Fruit fly (Drosophila melanogaster) whole organism, prepupa: Measurements from ENCODE around the gene nompC.

Experiments
- Blimp-1 ChIP-seq: fragments of 200-800 bp; sonication (Bioruptor generic); optimal IDR thresholded peaks from 3 replicates; lab custom pipeline; 2017; ENCODE audit warnings: missing biosample characterization, missing genetic modification characterization, mild to moderate bottlenecking, moderate library complexity, missing genetic modification reagents
- CG10631 ChIP-seq: fragments of 200-800 bp; sonication (Bioruptor generic); optimal IDR thresholded peaks from 2 replicates; lab custom pipeline; 2016; ENCODE audit warnings: missing biosample characterization, missing genetic modification characterization
- CG11294 ChIP-seq: fragments of 200-800 bp; sonication (Bioruptor generic); IDR thresholded peaks from 2 replicates; pipeline ENCODE4 v1.3.6; 2022; ENCODE audit warnings: missing biosample characterization, missing genetic modification characterization
- CG11762 ChIP-seq: fragments of 200-800 bp; sonication (Bioruptor generic); optimal IDR thresholded peaks from 3 replicates; lab custom pipeline; 2016; ENCODE audit warnings: missing biosample characterization, missing genetic modification characterization; ENCODE audit not compliant: insufficient read depth
- CG11902 ChIP-seq: fragments of 200-800 bp; sonication (Bioruptor generic); optimal IDR thresholded peaks from 3 replicates; lab custom pipeline; 2016; ENCODE audit warnings: missing biosample characterization, missing genetic modification characterization
- CG16779 ChIP-seq: fragments of 200-800 bp; sonication (Bioruptor generic); optimal IDR thresholded peaks from 3 replicates; lab custom pipeline; 2017; ENCODE audit warnings: missing biosample characterization, mild to moderate bottlenecking, missing genetic modification characterization
- CG3032 ChIP-seq: fragments of 200-800 bp; optimal IDR thresholded peaks from 2 replicates; lab custom pipeline; 2019; ENCODE audit warnings: missing biosample characterization, mild to moderate bottlenecking, missing genetic modification characterization, moderate library complexity
- CG32006 ChIP-seq: fragments of 200-800 bp; sonication (Bioruptor generic); optimal IDR thresholded peaks from 3 replicates; lab custom pipeline; 2017; ENCODE audit warnings: missing biosample characterization, mild to moderate bottlenecking, missing genetic modification characterization
- CG3919 ChIP-seq: fragments of 200-800 bp; sonication (Bioruptor generic); optimal IDR thresholded peaks from 3 replicates; lab custom pipeline; 2016; ENCODE audit warnings: missing biosample characterization, missing genetic modification characterization
- CG4318 ChIP-seq: fragments of 200-800 bp; sonication (Bioruptor generic); optimal IDR thresholded peaks from 3 replicates; lab custom pipeline; 2017; ENCODE audit warnings: missing biosample characterization, mild to moderate bottlenecking, missing genetic modification characterization
- CG6163 ChIP-seq: fragments of 200-800 bp; sonication (Bioruptor generic); IDR thresholded peaks from 3 replicates; pipeline ENCODE4 v1.3.6; 2022; ENCODE audit warnings: missing biosample characterization, missing genetic modification characterization
- CG6276 ChIP-seq: fragments of 200-800 bp; sonication (Bioruptor generic); optimal IDR thresholded peaks from 2 replicates; lab custom pipeline; 2017; ENCODE audit warnings: missing biosample characterization, mild to moderate bottlenecking, missing genetic modification characterization
- CG6792 ChIP-seq: fragments of 200-800 bp; sonication (Bioruptor generic); optimal IDR thresholded peaks from 3 replicates; lab custom pipeline; 2016; ENCODE audit warnings: missing biosample characterization, missing genetic modification characterization
- CG6808 ChIP-seq: fragments of 200-800 bp; sonication (Bioruptor generic); optimal IDR thresholded peaks from 3 replicates; lab custom pipeline; 2017; ENCODE audit warnings: missing biosample characterization, missing genetic modification characterization, mild to moderate bottlenecking, moderate library complexity, missing genetic modification reagents
- CG6854 ChIP-seq: fragments of 200-800 bp; sonication (Bioruptor generic); optimal IDR thresholded peaks from 2 replicates; lab custom pipeline; 2017; ENCODE audit warnings: missing biosample characterization, mild to moderate bottlenecking, missing genetic modification characterization
- CG7368 ChIP-seq: fragments of 200-800 bp; sonication (Bioruptor generic); optimal IDR thresholded peaks from 3 replicates; lab custom pipeline; 2016; ENCODE audit warnings: missing biosample characterization, missing genetic modification characterization
- CG8119 ChIP-seq: fragments of 200-800 bp; sonication (Bioruptor generic); IDR thresholded peaks from 3 replicates; pipeline ENCODE4 v1.3.6; 2022; ENCODE audit warnings: missing biosample characterization, missing genetic modification characterization
- CG8319 ChIP-seq: fragments of 200-800 bp; sonication (Bioruptor generic); optimal IDR thresholded peaks from 3 replicates; lab custom pipeline; 2016; ENCODE audit warnings: missing biosample characterization, missing genetic modification characterization
- Eip93F ChIP-seq: fragments of 200-800 bp; sonication (Bioruptor generic); optimal IDR thresholded peaks from 2 replicates; lab custom pipeline; 2016; ENCODE audit warnings: missing biosample characterization, mild to moderate bottlenecking, missing genetic modification characterization
- Ets21C ChIP-seq: fragments of 200-800 bp; sonication (Bioruptor generic); optimal IDR thresholded peaks from 3 replicates; lab custom pipeline; 2016; ENCODE audit warnings: missing biosample characterization, missing genetic modification characterization
- Ets96B ChIP-seq: fragments of 200-800 bp; optimal IDR thresholded peaks from 2 replicates; lab custom pipeline; 2019; ENCODE audit warnings: missing biosample characterization, mild to moderate bottlenecking, missing genetic modification characterization, moderate library complexity
- Gug ChIP-seq: fragments of 200-800 bp; sonication (Bioruptor generic); IDR thresholded peaks from 2 replicates; pipeline ENCODE4 v1.3.6; 2022; ENCODE audit warnings: missing biosample characterization, missing genetic modification characterization
- Hr38 ChIP-seq: sonication (Bioruptor generic); optimal IDR thresholded peaks from 2 replicates; lab custom pipeline; 2016; ENCODE audit warnings: missing biosample characterization, missing genetic modification characterization
- Hr39 ChIP-seq: fragments of 200-800 bp; sonication (Bioruptor generic); optimal IDR thresholded peaks from 2 replicates; lab custom pipeline; 2016; ENCODE audit warnings: missing biosample characterization, missing genetic modification characterization
- Lpt ChIP-seq: fragments of 200-800 bp; sonication (Bioruptor generic); optimal IDR thresholded peaks from 3 replicates; lab custom pipeline; 2016; ENCODE audit warnings: missing biosample characterization, missing genetic modification characterization
- Met ChIP-seq: fragments of 200-800 bp; sonication (Bioruptor generic); optimal IDR thresholded peaks from 3 replicates; lab custom pipeline; 2016; ENCODE audit warnings: missing biosample characterization, missing genetic modification characterization
- Sox14 ChIP-seq: fragments of 200-800 bp; sonication (Bioruptor generic); optimal IDR thresholded peaks from 3 replicates; lab custom pipeline; 2016; ENCODE audit warnings: missing biosample characterization, missing genetic modification characterization
- Sox15 ChIP-seq: fragments of 200-800 bp; sonication (Bioruptor generic); optimal IDR thresholded peaks from 3 replicates; lab custom pipeline; 2016; ENCODE audit warnings: missing biosample characterization, missing genetic modification characterization
- achi ChIP-seq: fragments of 200-800 bp; sonication (Bioruptor generic); optimal IDR thresholded peaks from 3 replicates; lab custom pipeline; 2016; ENCODE audit warnings: missing biosample characterization, missing genetic modification characterization
- acj6 ChIP-seq: fragments of 200-800 bp; sonication (Bioruptor generic); optimal IDR thresholded peaks from 3 replicates; lab custom pipeline; 2016; ENCODE audit warnings: missing biosample characterization, missing genetic modification characterization
- eg ChIP-seq: fragments of 200-800 bp; sonication (Bioruptor generic); IDR thresholded peaks from 3 replicates; pipeline ENCODE4 v1.3.6; 2022; ENCODE audit warnings: missing biosample characterization, missing genetic modification characterization
- esn ChIP-seq: fragments of 200-800 bp; sonication (Bioruptor generic); optimal IDR thresholded peaks from 2 replicates; lab custom pipeline; 2016; ENCODE audit warnings: missing biosample characterization, mild to moderate bottlenecking, missing genetic modification characterization, moderate library complexity
- fd85E ChIP-seq: fragments of 200-800 bp; sonication (Bioruptor generic); optimal IDR thresholded peaks from 3 replicates; lab custom pipeline; 2016; ENCODE audit warnings: missing biosample characterization, missing genetic modification characterization
- fkh ChIP-seq: fragments of 200-800 bp; sonication (Bioruptor generic); optimal IDR thresholded peaks from 3 replicates; lab custom pipeline; 2017; ENCODE audit warnings: missing biosample characterization, mild to moderate bottlenecking, missing genetic modification characterization, moderate library complexity
- net ChIP-seq: fragments of 200-800 bp; sonication (Bioruptor generic); optimal IDR thresholded peaks from 3 replicates; lab custom pipeline; 2016; ENCODE audit warnings: missing biosample characterization, missing genetic modification characterization
- pdm3 ChIP-seq: fragments of 200-800 bp; sonication (Bioruptor generic); optimal IDR thresholded peaks from 3 replicates; lab custom pipeline; 2016; ENCODE audit warnings: missing biosample characterization, missing genetic modification characterization
- salr ChIP-seq, 2 experiments: fragments of 200-800 bp; sonication (Bioruptor generic); optimal IDR thresholded peaks; 3 replicates each; lab custom pipeline; 2016 to 2018; ENCODE audit warnings: missing biosample characterization in 2 of 2, missing genetic modification characterization in 2 of 2, mild to moderate bottlenecking in 1 of 2
- spab ChIP-seq: fragments of 200-800 bp; sonication (Bioruptor generic); optimal IDR thresholded peaks from 2 replicates; lab custom pipeline; 2017; ENCODE audit warnings: missing biosample characterization, mild to moderate bottlenecking, missing genetic modification characterization, missing genetic modification reagents
- ss ChIP-seq, 2 experiments: fragments of 200-800 bp; sonication (Bioruptor generic); optimal IDR thresholded peaks; 2 replicates in 1 of 2; 3 replicates in 1 of 2; lab custom pipeline; 2017 to 2018; ENCODE audit warnings: mild to moderate bottlenecking in 2 of 2, missing biosample characterization in 2 of 2, missing genetic modification characterization in 2 of 2, moderate library complexity in 1 of 2
- topi ChIP-seq: fragments of 200-800 bp; sonication (Bioruptor generic); optimal IDR thresholded peaks from 3 replicates; lab custom pipeline; 2016; ENCODE audit warnings: missing biosample characterization, missing genetic modification characterization
- vri ChIP-seq: fragments of 200-800 bp; sonication (Bioruptor generic); optimal IDR thresholded peaks from 3 replicates; lab custom pipeline; 2016; ENCODE audit warnings: missing biosample characterization, mild to moderate bottlenecking, missing genetic modification characterization

nompC gene

dm6 chr2L:5324958-5325850 lies 20.8 kb upstream of the nompC start (continued):
- TF ChIP-seq esn (GFP tag; lab: Kevin White, UChicago) (peak; percentile 63), CG3032 (peak; percentile 66), CG6792 (peak; percentile 83), topi (GFP tag; lab: Kevin White, UChicago) (peak; percentile 65), CG6163 (peak; percentile 97), CG10631 (GFP tag; lab: Kevin White, UChicago) (no peak), achi (peak; percentile 77), vri (GFP tag; lab: Kevin White, UChicago) (peak; percentile 86), CG11762 (peak; percentile 49), CG6854 (GFP tag; lab: Kevin White, UChicago) (peak; percentile 75), pdm3 (GFP tag; lab: Kevin White, UChicago) (peak; percentile 71), ss (GFP tag; optimal IDR thresholded peaks at IDR 0.05; lab: Kevin White, UChicago) (peak; percentile 67 to 84), CG7368 (GFP tag; lab: Kevin White, UChicago) (peak; percentile 81), eg (GFP tag; lab: Robert Waterston, UW) (peak; percentile 97), Ets96B (tag; lab: Kevin White, UChicago) (peak; percentile 73), Gug (peak; percentile 87), Blimp-1 (GFP tag; lab: Kevin White, UChicago) (peak; percentile 19), salr (GFP tag; optimal IDR thresholded peaks at IDR 0.05; lab: Kevin White, UChicago) (peak; percentile 54), CG32006 (GFP tag; lab: Kevin White, UChicago) (peak; percentile 78), Met (no peak), Hr39 (peak; percentile 83), Sox14 (GFP tag; lab: Kevin White, UChicago) (peak; percentile 81), Eip93F (peak; percentile 38), CG3919 (peak; percentile 82), Hr38 (no peak), CG16779 (tag; lab: Kevin White, UChicago) (peak; percentile 86), CG8119 (peak; percentile 87), CG4318 (GFP tag; lab: Kevin White, UChicago) (no peak), fd85E (GFP tag; lab: Kevin White, UChicago) (peak; percentile 39), fkh (GFP tag; lab: Kevin White, UChicago) (no peak), Ets21C (GFP tag; lab: Kevin White, UChicago) (no peak), net (peak; percentile 81), CG11902 (GFP tag; lab: Kevin White, UChicago) (peak; percentile 80), CG11294 (peak; percentile 74), spab (no peak), CG6808 (no peak), CG8319 (GFP tag; lab: Kevin White, UChicago) (peak; percentile 79), Lpt (GFP tag; lab: Kevin White, UChicago) (peak; percentile 74), acj6 (GFP tag; lab: Kevin White, UChicago) (peak; percentile 79), Sox15 (GFP tag; lab: Kevin White, UChicago) (peak; percentile 78), CG6276 (no peak)
- TF ChIP-seq, all 60 proteins: peak for 48
